Worm (Caenorhabditis elegans) whole organism, late embryonic: Measurements from ENCODE around the gene T13F2.2.

Experiments used
- ahr-1 ChIP-seq: sonication (generic microtip); optimal IDR thresholded peaks from 2 replicates; lab custom pipeline; 2016; ENCODE audit warnings: missing genetic modification characterization, missing compliant biosample characterization
- ceh-14 ChIP-seq: sonication (generic microtip); optimal IDR thresholded peaks from 2 replicates; lab custom pipeline; 2016; ENCODE audit warnings: missing genotype, missing genetic modification characterization, missing compliant biosample characterization
- ceh-18 ChIP-seq: sonication (generic microtip); optimal IDR thresholded peaks from 2 replicates; lab custom pipeline; 2016; ENCODE audit warnings: missing genetic modification characterization, missing compliant biosample characterization
- ceh-19 ChIP-seq: fragments of 200-800 bp; sonication (Bioruptor generic); optimal IDR thresholded peaks from 2 replicates; lab custom pipeline; 2018; ENCODE audit warnings: mild to moderate bottlenecking, missing genetic modification characterization, missing compliant biosample characterization
- ceh-2 ChIP-seq: sonication (generic microtip); optimal IDR thresholded peaks from 2 replicates; lab custom pipeline; 2016; ENCODE audit warnings: missing genotype, missing genetic modification characterization, missing compliant biosample characterization
- ceh-22 ChIP-seq: sonication (generic microtip); optimal IDR thresholded peaks from 2 replicates; lab custom pipeline; 2017; ENCODE audit warnings: missing biosample characterization, missing genetic modification characterization
- ceh-24 ChIP-seq: sonication (generic microtip); optimal IDR thresholded peaks from 2 replicates; lab custom pipeline; 2016; ENCODE audit warnings: mild to moderate bottlenecking, missing genetic modification characterization, missing compliant biosample characterization
- ceh-34 ChIP-seq: sonication (generic microtip); optimal IDR thresholded peaks from 2 replicates; lab custom pipeline; 2016; ENCODE audit warnings: mild to moderate bottlenecking, missing genetic modification characterization, missing compliant biosample characterization
- ceh-45 ChIP-seq: fragments of 200-800 bp; sonication (Bioruptor generic); IDR thresholded peaks from 2 replicates; pipeline ENCODE4 v1.3.6; 2022; ENCODE audit warnings: missing genetic modification reagents, missing genetic modification characterization, missing compliant biosample characterization
- ceh-48 ChIP-seq: sonication (generic microtip); optimal IDR thresholded peaks from 2 replicates; lab custom pipeline; 2016; ENCODE audit warnings: missing genetic modification characterization, inconsistent platforms, missing compliant biosample characterization
- ceh-9 ChIP-seq: sonication (generic microtip); optimal IDR thresholded peaks from 2 replicates; lab custom pipeline; 2016; ENCODE audit warnings: mild to moderate bottlenecking, missing genetic modification characterization, inconsistent platforms, missing compliant biosample characterization
- dmd-4 ChIP-seq: sonication (generic microtip); optimal IDR thresholded peaks from 2 replicates; lab custom pipeline; 2016; ENCODE audit warnings: borderline replicate concordance, missing genetic modification characterization, missing compliant biosample characterization
- dve-1 ChIP-seq: sonication (generic microtip); optimal IDR thresholded peaks from 2 replicates; lab custom pipeline; 2017; ENCODE audit warnings: antibody characterized with exemption, mild to moderate bottlenecking, missing genetic modification characterization, missing compliant biosample characterization
- elt-2 ChIP-seq: sonication (generic microtip); optimal IDR thresholded peaks from 2 replicates; lab custom pipeline; 2016; ENCODE audit warnings: missing genetic modification reagents, missing genetic modification characterization, missing compliant biosample characterization
- ets-4 ChIP-seq: sonication (generic microtip); optimal IDR thresholded peaks from 2 replicates; lab custom pipeline; 2016; ENCODE audit warnings: missing genetic modification characterization, missing compliant biosample characterization
- fax-1 ChIP-seq: sonication (generic microtip); optimal IDR thresholded peaks from 2 replicates; lab custom pipeline; 2016; ENCODE audit warnings: missing genotype, missing genetic modification characterization, missing compliant biosample characterization
- fkh-10 ChIP-seq: fragments of 150-350 bp; optimal IDR thresholded peaks from 2 replicates; lab custom pipeline; 2014; ENCODE audit warnings: missing biosample characterization, missing genetic modification reagents, missing genetic modification characterization
- fkh-6 ChIP-seq: sonication (generic microtip); optimal IDR thresholded peaks from 2 replicates; lab custom pipeline; 2016; ENCODE audit warnings: missing genetic modification characterization, missing compliant biosample characterization
- gmeb-2 ChIP-seq: sonication (generic microtip); optimal IDR thresholded peaks from 2 replicates; lab custom pipeline; 2016; ENCODE audit warnings: missing genetic modification characterization, inconsistent platforms, missing compliant biosample characterization
- hlh-13 ChIP-seq: fragments of 200-800 bp; sonication (Bioruptor generic); optimal IDR thresholded peaks from 2 replicates; lab custom pipeline; 2018; ENCODE audit warnings: mild to moderate bottlenecking, missing genetic modification characterization, missing compliant biosample characterization
- hlh-15 ChIP-seq: sonication (generic microtip); optimal IDR thresholded peaks from 2 replicates; lab custom pipeline; 2016; ENCODE audit warnings: missing genetic modification characterization, missing compliant biosample characterization
- hlh-30 ChIP-seq: sonication (generic microtip); optimal IDR thresholded peaks from 2 replicates; lab custom pipeline; 2017; ENCODE audit warnings: antibody characterized with exemption, missing genetic modification characterization, missing compliant biosample characterization; ENCODE audit not compliant: insufficient read depth
- hlh-8 ChIP-seq: sonication (generic microtip); optimal IDR thresholded peaks from 2 replicates; lab custom pipeline; 2016; ENCODE audit warnings: missing genotype, missing genetic modification characterization, missing compliant biosample characterization
- lim-6 ChIP-seq: sonication (generic microtip); optimal IDR thresholded peaks from 2 replicates; lab custom pipeline; 2016; ENCODE audit warnings: missing genetic modification characterization, missing compliant biosample characterization
- lin-11 ChIP-seq: fragments of 200-800 bp; sonication (Bioruptor generic); optimal IDR thresholded peaks from 2 replicates; lab custom pipeline; 2018; ENCODE audit warnings: mild to moderate bottlenecking, missing genetic modification characterization, missing compliant biosample characterization
- nfya-1 ChIP-seq: sonication (generic microtip); optimal IDR thresholded peaks from 2 replicates; lab custom pipeline; 2017; ENCODE audit warnings: missing genetic modification characterization, mild to moderate bottlenecking, missing compliant biosample characterization, antibody characterized with exemption, moderate library complexity
- nhr-232 ChIP-seq: sonication (generic microtip); optimal IDR thresholded peaks from 2 replicates; lab custom pipeline; 2016; ENCODE audit warnings: missing genetic modification characterization, missing compliant biosample characterization
- npax-4 ChIP-seq: sonication (generic microtip); optimal IDR thresholded peaks from 2 replicates; lab custom pipeline; 2016; ENCODE audit warnings: missing genetic modification characterization, missing compliant biosample characterization
- pag-3 ChIP-seq: sonication (generic microtip); optimal IDR thresholded peaks from 2 replicates; lab custom pipeline; 2016; ENCODE audit warnings: missing compliant biosample characterization, missing genetic modification characterization, borderline replicate concordance
- pha-2 ChIP-seq: sonication (generic microtip); optimal IDR thresholded peaks from 2 replicates; lab custom pipeline; 2017; ENCODE audit warnings: mild to moderate bottlenecking, missing genetic modification characterization, missing compliant biosample characterization
- pros-1 ChIP-seq: fragments of 150-350 bp; optimal IDR thresholded peaks from 2 replicates; lab custom pipeline; 2014; ENCODE audit warnings: missing biosample characterization, missing genetic modification reagents, missing genetic modification characterization
- ref-2 ChIP-seq: sonication (generic microtip); optimal IDR thresholded peaks from 2 replicates; lab custom pipeline; 2016; ENCODE audit warnings: missing genetic modification characterization, missing compliant biosample characterization
- syd-9 ChIP-seq: sonication (generic microtip); optimal IDR thresholded peaks from 2 replicates; lab custom pipeline; 2016; ENCODE audit warnings: mild to moderate bottlenecking, missing genetic modification characterization, moderate library complexity, missing compliant biosample characterization
- tbx-2 ChIP-seq: sonication (generic microtip); optimal IDR thresholded peaks from 2 replicates; lab custom pipeline; 2016; ENCODE audit warnings: missing genetic modification characterization, missing compliant biosample characterization
- tbx-7 ChIP-seq: sonication (generic microtip); optimal IDR thresholded peaks from 2 replicates; lab custom pipeline; 2016; ENCODE audit warnings: missing genotype, missing genetic modification characterization, missing compliant biosample characterization
- unc-42 ChIP-seq: sonication (generic microtip); optimal IDR thresholded peaks from 2 replicates; lab custom pipeline; 2016; ENCODE audit warnings: missing genotype, missing genetic modification characterization, missing compliant biosample characterization
- unc-86 ChIP-seq: sonication (generic microtip); optimal IDR thresholded peaks from 2 replicates; lab custom pipeline; 2016; ENCODE audit warnings: missing genetic modification characterization, missing compliant biosample characterization

Gene T13F2.2

DNA sequence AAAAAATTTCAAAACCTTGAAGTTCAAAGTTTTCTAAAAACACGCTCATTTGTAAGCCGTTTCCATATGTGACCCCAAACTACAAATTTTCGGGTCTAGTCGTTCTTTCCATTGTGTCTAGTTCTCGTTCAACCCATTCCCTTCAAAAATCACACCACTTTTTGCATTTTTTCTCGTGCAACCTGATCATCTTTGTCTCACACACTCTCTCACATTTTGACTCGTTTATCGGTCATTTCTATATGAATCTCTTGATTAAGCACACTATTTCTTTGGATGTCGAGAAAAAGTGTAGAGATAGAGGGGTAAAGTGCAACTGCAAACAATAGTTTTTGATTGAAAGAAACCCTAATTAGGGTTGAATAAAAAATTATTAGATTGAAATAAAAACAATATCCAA, 6.4 kb upstream of the T13F2.2 start:
- no peak for TF ChIP-seq fax-1 (tag; lab: Kevin White, UChicago)
- TF ChIP-seq unc-86 (tag; lab: Kevin White, UChicago): no peak
- TF ChIP-seq unc-42 (tag; lab: Kevin White, UChicago): peak; percentile 6

DNA sequence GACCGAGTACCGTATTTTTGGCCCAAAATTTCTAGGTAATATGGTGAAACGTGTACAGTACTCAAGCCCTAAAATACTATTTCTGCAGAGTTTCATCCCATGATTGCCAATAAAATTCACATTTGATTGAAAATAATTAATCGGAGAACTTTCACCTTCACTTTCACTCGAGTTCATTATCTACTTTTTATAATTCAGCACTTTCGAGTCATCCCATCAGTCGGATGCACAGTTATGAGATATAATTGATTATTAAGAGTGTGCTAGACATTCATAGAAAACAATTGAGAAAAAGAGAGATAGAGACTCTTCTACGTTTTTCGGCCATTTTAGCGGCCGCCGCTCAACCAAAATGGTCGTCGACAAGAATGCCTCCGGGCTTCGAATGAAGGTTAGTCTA, 5.6 kb upstream of the T13F2.2 start, which contains the start of gene fat-3:
Gene fat-3, plus strand, starts transcription at position 313 of the 400 bp plus-strand sequence.
- TF ChIP-seq lin-11 (tag; lab: Kevin White, UChicago) (no peak), ahr-1 (no peak), pha-2 (tag; lab: Kevin White, UChicago) (no peak), pros-1 (tag; lab: Kevin White, UChicago) (no peak), hlh-30 (no peak), ref-2 (tag; lab: Kevin White, UChicago) (no peak), ceh-19 (GFP tag; lab: Kevin White, UChicago) (no peak), dve-1 (no peak), ceh-22 (tag; lab: Kevin White, UChicago) (no peak), ceh-9 (tag; lab: Kevin White, UChicago) (no peak), nhr-232 (tag; lab: Kevin White, UChicago) (no peak), ceh-45 (no peak), ceh-18 (tag; lab: Kevin White, UChicago) (no peak)

DNA sequence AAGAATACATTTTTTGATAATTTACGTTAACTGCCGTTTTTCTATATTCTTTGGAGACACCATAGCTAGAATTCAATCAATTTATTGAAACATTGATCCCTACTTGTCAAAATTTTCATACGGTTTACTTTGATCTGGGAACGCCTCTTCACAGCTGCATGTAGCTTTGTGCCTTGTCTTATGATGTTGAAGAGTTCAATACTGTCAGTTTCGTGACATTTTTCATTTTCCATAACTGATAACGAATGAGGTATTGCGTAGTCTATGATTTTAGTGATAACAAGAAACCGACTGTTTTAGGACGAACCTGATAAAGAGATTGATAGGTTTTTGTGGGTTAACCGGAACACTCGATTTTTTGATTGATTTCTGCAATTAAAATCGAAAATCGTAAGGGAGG, 4.3 kb upstream of the T13F2.2 start:
- TF ChIP-seq ceh-22 (tag; lab: Kevin White, UChicago): no peak
- TF ChIP-seq elt-2 (tag; lab: Kevin White, UChicago): peak; percentile 94

DNA sequence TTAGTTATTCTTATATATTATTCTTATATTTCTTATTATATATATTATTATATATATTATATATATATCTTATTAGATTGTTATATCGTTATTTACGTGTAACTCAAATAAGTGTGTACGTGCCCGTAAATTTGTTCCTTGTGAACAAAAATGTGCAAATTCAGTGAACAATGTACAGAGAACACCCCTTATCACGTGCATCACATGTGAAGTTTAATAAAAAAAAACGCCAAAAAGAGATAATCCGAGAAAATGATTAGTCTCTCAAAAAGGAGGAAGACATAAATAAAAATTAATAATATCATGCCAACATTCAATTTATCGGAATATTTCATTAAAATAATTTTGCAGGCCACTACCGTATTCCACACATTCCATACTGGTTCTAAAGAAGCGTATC, 2.5 kb upstream of the T13F2.2 start:
- TF ChIP-seq dmd-4 (tag; lab: Kevin White, UChicago): no peak

DNA sequence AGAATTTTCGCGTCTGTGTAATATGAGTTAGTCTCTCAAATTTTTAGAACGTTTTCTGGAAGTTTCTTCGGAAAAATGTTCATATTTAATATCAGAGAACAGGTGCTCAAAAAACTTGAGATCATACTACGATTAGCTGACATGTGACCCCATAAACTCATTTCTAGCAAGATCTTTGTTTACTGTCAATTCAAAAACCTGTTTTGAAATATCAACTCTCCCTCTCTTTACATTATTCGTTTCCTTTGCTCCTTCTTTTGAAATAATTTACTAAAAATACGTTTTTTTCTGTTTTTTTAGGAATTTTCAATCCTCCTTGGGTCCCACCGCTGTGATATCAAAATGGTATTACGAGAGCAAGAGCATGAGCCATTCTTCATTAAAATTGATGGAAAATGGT, 2.0 kb upstream of the T13F2.2 start, which contains the start of gene fat-4:
Gene fat-4, plus strand, starts transcription at position 301 of the 400 bp plus-strand sequence.
- no peak for TF ChIP-seq ceh-14 (tag; lab: Kevin White, UChicago)

DNA sequence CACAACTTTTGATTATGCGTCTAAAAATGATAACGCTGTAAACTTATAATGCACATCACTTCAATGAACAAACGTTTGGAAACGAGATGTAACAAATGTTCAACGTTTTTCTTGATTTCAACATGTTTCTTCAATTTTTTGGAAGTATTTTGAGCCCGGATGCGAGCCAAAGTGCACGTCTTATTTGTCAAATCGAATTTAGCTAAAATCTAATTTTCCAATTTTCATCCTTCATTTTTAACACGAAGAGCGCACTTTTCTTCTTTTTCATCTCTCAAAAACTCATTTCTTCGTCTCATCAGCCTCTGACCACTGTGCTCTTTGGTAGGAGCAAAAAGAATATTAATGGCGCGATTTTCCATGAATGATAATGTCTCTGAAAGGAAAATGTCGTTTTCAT, 1.2 kb upstream of the T13F2.2 start:
- TF ChIP-seq ceh-2 (tag; lab: Kevin White, UChicago) (no peak), unc-42 (tag; lab: Kevin White, UChicago) (peak; percentile 96)

DNA sequence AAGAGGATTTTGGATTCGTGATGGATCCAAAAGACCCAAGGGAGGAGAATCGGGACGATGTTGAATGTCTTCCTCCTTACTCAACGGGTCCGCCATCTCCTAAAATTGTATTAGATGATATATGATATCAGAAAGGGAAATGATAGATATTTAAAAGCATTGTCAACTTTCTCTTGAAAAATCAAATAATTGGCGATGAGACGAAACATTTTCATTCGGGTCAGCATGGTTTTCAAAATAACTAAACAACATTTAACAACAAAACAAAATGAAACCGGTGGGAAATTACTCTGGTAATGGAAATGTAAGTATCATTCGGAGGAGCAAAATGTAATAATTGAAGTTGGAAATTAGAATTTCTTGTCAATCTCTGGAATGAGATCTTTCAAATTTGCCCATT, 660 bp downstream of the T13F2.2 start, which contains the start of gene pis-1:
Gene pis-1, minus strand, starts transcription at position 101 of the 400 bp plus-strand sequence.
- no peak for TF ChIP-seq ceh-9 (tag; lab: Kevin White, UChicago)
- no peak for TF ChIP-seq syd-9
- TF ChIP-seq gmeb-2 (tag; lab: Kevin White, UChicago): no peak
- no peak for TF ChIP-seq elt-2 (tag; lab: Kevin White, UChicago)
- no peak for TF ChIP-seq unc-42 (tag; lab: Kevin White, UChicago)
- no peak for TF ChIP-seq ceh-34
- no peak for TF ChIP-seq ets-4 (tag; lab: Kevin White, UChicago)

DNA sequence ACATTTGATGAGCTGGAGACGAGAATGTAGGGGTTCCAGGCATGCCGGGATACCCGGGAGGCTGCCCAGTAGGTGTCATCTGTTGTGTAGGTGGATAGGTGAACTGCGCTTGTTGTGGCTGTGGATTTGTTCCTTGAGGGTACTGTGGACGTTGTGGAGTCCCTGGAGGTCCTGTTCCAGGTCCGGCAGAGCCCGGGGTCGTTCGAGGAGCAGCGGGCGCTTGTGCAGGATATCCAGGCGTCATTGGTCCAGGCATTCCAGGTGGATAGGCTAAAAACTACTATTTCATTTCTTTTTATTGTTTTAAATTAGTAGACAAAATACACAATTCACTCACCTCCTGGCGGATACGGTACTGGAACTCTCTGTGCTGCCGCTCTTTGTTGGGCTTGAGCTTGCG, 1.9 kb downstream of the T13F2.2 start:
- no peak for TF ChIP-seq ets-4 (tag; lab: Kevin White, UChicago)

DNA sequence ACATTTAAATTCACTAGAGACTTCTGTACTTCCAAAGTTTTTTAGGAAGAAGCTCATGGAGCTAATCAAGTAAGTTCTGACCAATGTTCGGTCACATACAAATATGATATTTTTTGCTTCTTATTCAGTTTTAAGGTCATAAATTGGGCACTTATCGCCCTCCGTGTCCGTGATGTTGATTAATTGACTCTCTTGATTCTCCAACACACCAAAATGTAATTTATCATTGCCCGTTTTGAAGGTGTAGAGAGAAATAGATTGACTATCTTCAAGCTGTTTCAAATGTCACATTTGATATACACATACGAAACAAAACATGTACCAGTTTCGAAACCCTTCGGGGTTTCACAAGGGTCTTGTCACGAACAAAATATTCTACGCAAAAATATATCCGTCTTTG, 6.4 kb downstream of the T13F2.2 start:
- TF ChIP-seq ceh-2 (tag; lab: Kevin White, UChicago): no peak
- TF ChIP-seq hlh-8 (tag; lab: Kevin White, UChicago): no peak
- TF ChIP-seq tbx-2: no peak
- no peak for TF ChIP-seq tbx-7 (tag; lab: Kevin White, UChicago)
- no peak for TF ChIP-seq npax-4 (tag; lab: Kevin White, UChicago)
- TF ChIP-seq ceh-45: no peak
- TF ChIP-seq hlh-15 (tag; lab: Kevin White, UChicago): no peak
- TF ChIP-seq ceh-48 (tag; lab: Kevin White, UChicago): no peak
- no peak for TF ChIP-seq pag-3 (tag; lab: Kevin White, UChicago)
- no peak for TF ChIP-seq hlh-13 (GFP tag; lab: Kevin White, UChicago)
- TF ChIP-seq lim-6: no peak
- no peak for TF ChIP-seq nfya-1 (tag; lab: Kevin White, UChicago)
- no peak for TF ChIP-seq fkh-10 (GFP tag; lab: Kevin White, UChicago)
- no peak for TF ChIP-seq ceh-24 (tag; lab: Kevin White, UChicago)
- TF ChIP-seq fkh-6 (tag; lab: Kevin White, UChicago): no peak
- no peak for TF ChIP-seq ceh-9 (tag; lab: Kevin White, UChicago)
